Fruit fly (Drosophila melanogaster) whole organism, pupa: ENCODE data around the gene DPCoAC.
A peak's percentile ranks its signal among the peaks of the same experiment; 100 is the strongest.

Source experiments
- CG32121 ChIP-seq: fragments of 200-800 bp; sonication (Bioruptor generic); IDR thresholded peaks from 2 replicates; pipeline ENCODE4 v1.3.6; 2022; ENCODE audit warnings: missing biosample characterization, missing genetic modification characterization
- EcR ChIP-seq: fragments of 200-800 bp; sonication (Bioruptor generic); optimal IDR thresholded peaks from 3 replicates; lab custom pipeline; 2019; ENCODE audit warnings: missing biosample characterization, missing genetic modification characterization, mild to moderate bottlenecking, moderate library complexity, missing genetic modification reagents

DNA sequence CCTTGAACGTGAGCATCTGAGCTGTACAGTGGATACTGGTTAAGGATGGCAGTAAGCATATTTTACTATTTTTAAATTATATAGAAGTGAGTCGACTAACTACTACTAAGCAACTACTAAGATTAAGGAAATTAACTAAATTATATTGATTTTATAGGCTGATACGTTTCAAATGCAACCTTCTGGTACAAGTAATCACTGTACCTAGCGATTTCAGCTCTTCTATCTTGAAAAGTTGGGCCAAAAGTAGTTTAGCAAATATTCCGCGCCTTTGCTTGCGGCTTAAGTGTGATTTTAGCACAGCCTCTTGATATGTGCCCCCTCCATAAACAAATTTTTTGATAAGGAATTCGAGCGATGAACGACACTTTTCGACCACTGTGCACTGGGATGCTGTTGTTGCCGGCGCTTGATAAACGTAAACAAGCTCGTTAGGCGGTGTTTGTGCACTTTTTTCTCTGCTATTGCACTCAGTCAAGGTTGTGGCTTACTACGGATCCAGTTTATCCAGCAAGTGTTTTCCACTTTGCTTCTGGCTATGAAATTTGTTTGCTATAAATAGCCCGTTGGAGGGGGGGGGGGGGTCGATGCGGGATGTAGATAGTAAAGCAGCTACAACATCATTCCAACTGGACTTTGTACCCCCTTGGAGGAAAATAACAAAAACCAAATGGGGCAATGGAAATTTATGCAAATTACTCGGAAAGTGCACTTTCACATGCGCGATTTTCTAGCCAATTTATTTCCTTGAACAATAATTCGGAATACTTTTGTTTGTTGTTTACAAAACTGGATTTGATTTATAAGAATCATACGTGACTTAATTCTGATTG is 970 bp downstream of the DPCoAC start:
- TF ChIP-seq CG32121 (peak; percentile 67), EcR (GFP tag; lab: Kevin White, UChicago) (peak; percentile 46)
